Worm (Caenorhabditis elegans) whole organism, mixed stage, embryonic: ENCODE results near the gene T05B4.12.

ENCODE experiments used
- nhr-28 ChIP-seq: fragments of 150-350 bp; optimal IDR thresholded peaks from 2 replicates; lab custom pipeline; 2014; ENCODE audit warnings: missing biosample characterization, missing genetic modification characterization
- ztf-11 ChIP-seq: fragments of 150-350 bp; optimal IDR thresholded peaks from 2 replicates; lab custom pipeline; 2014; ENCODE audit warnings: missing biosample characterization, missing genetic modification characterization

ce11 chrV:4080546-4080945, 45.3 kb downstream of the T05B4.12 start:
- no peak for TF ChIP-seq ztf-11 (tag; lab: Kevin White, UChicago)
- TF ChIP-seq nhr-28 = no peak
